Fruit fly (Drosophila melanogaster) whole organism, embryonic: ENCODE data around the gene Mtl.

Source experiments
- CG11456 ChIP-seq: fragments of 200-800 bp; sonication (Bioruptor generic); IDR thresholded peaks from 3 replicates; pipeline ENCODE4 v1.3.6; 2022; ENCODE audit warnings: missing biosample characterization, missing genetic modification characterization
- CG11695 ChIP-seq: fragments of 200-800 bp; sonication (Bioruptor generic); IDR thresholded peaks from 3 replicates; pipeline ENCODE4 v1.3.6; 2022; ENCODE audit warnings: missing biosample characterization, missing genetic modification characterization
- CG12942 ChIP-seq: fragments of 200-800 bp; sonication (Bioruptor generic); optimal IDR thresholded peaks from 3 replicates; lab custom pipeline; 2016; ENCODE audit warnings: missing biosample characterization, missing genetic modification characterization
- CG14441 ChIP-seq: fragments of 200-800 bp; sonication (Bioruptor generic); IDR thresholded peaks from 2 replicates; pipeline ENCODE4 v1.3.6; 2022; ENCODE audit warnings: missing biosample characterization, missing genetic modification characterization
- CG14667 ChIP-seq: fragments of 200-800 bp; sonication (Bioruptor generic); IDR thresholded peaks from 2 replicates; pipeline ENCODE4 v1.3.6; 2022; ENCODE audit warnings: missing biosample characterization, missing genetic modification characterization
- CG15011 ChIP-seq: fragments of 200-800 bp; sonication (Bioruptor generic); optimal IDR thresholded peaks from 3 replicates; lab custom pipeline; 2018; ENCODE audit warnings: missing biosample characterization, mild to moderate bottlenecking, missing genetic modification characterization
- CG16779 ChIP-seq: fragments of 200-800 bp; sonication (Bioruptor generic); IDR thresholded peaks from 2 replicates; pipeline ENCODE4 v1.3.6; 2022; ENCODE audit warnings: missing biosample characterization, missing genetic modification characterization
- CG17186 ChIP-seq: fragments of 200-800 bp; sonication (Bioruptor generic); optimal IDR thresholded peaks from 3 replicates; lab custom pipeline; 2017; ENCODE audit warnings: missing biosample characterization, missing genetic modification reagents, missing genetic modification characterization
- CG17612 ChIP-seq: fragments of 200-800 bp; sonication (Bioruptor generic); IDR thresholded peaks from 2 replicates; pipeline ENCODE4 v1.3.6; 2022; ENCODE audit warnings: missing biosample characterization, missing genetic modification characterization
- CG2712 ChIP-seq: fragments of 200-800 bp; optimal IDR thresholded peaks from 3 replicates; lab custom pipeline; 2019; ENCODE audit warnings: missing biosample characterization, mild to moderate bottlenecking, missing genetic modification characterization, moderate library complexity
- CG30431 ChIP-seq: fragments of 200-800 bp; sonication (Bioruptor generic); optimal IDR thresholded peaks from 2 replicates; lab custom pipeline; 2017; ENCODE audit warnings: missing biosample characterization, missing genetic modification characterization
- CG3281 ChIP-seq: fragments of 200-800 bp; sonication (Bioruptor generic); optimal IDR thresholded peaks from 3 replicates; lab custom pipeline; 2017; ENCODE audit warnings: missing biosample characterization, mild to moderate bottlenecking, missing genetic modification characterization
- CG34422 ChIP-seq: fragments of 200-800 bp; sonication (Bioruptor generic); IDR thresholded peaks from 3 replicates; pipeline ENCODE4 v1.3.6; 2022; ENCODE audit warnings: missing biosample characterization, missing genetic modification characterization
- CG3995 ChIP-seq: fragments of 200-800 bp; sonication (Bioruptor generic); optimal IDR thresholded peaks from 3 replicates; lab custom pipeline; 2016; ENCODE audit warnings: missing biosample characterization, missing genetic modification characterization
- CG4282 ChIP-seq: fragments of 200-800 bp; sonication (Bioruptor generic); optimal IDR thresholded peaks from 2 replicates; lab custom pipeline; 2016; ENCODE audit warnings: missing biosample characterization, missing genetic modification characterization
- CG4404 ChIP-seq: fragments of 200-800 bp; sonication (Bioruptor generic); IDR thresholded peaks from 2 replicates; pipeline ENCODE4 v1.3.6; 2022; ENCODE audit warnings: missing biosample characterization, missing genetic modification characterization
- CG6765 ChIP-seq: fragments of 200-800 bp; sonication (Bioruptor generic); optimal IDR thresholded peaks from 3 replicates; lab custom pipeline; 2017; ENCODE audit warnings: missing biosample characterization, mild to moderate bottlenecking, missing genetic modification characterization
- CG7786 ChIP-seq: fragments of 200-800 bp; sonication (Bioruptor generic); optimal IDR thresholded peaks from 2 replicates; lab custom pipeline; 2016; ENCODE audit warnings: missing biosample characterization, missing genetic modification characterization
- CG9876 ChIP-seq: fragments of 200-800 bp; sonication (Bioruptor generic); optimal IDR thresholded peaks from 2 replicates; lab custom pipeline; 2016; ENCODE audit warnings: missing biosample characterization, missing genetic modification characterization
- CTCF ChIP-seq: fragments of 200-800 bp; sonication (Bioruptor generic); optimal IDR thresholded peaks from 2 replicates; lab custom pipeline; 2017; ENCODE audit warnings: missing biosample characterization, mild to moderate bottlenecking, missing genetic modification characterization, moderate library complexity
- Doc3 ChIP-seq: fragments of 200-800 bp; sonication (Bioruptor generic); IDR thresholded peaks from 3 replicates; pipeline ENCODE4 v1.3.6; 2022; ENCODE audit warnings: missing biosample characterization, missing genetic modification characterization; ENCODE audit not compliant: partially characterized antibody
- Elba2 ChIP-seq: fragments of 200-800 bp; sonication (Bioruptor generic); optimal IDR thresholded peaks from 3 replicates; lab custom pipeline; 2016; ENCODE audit warnings: missing biosample characterization, missing genetic modification characterization
- Fer1 ChIP-seq: fragments of 200-800 bp; sonication (Bioruptor generic); optimal IDR thresholded peaks from 2 replicates; lab custom pipeline; 2017; ENCODE audit warnings: missing biosample characterization, mild to moderate bottlenecking, missing genetic modification characterization
- HHEX ChIP-seq: fragments of 200-800 bp; sonication (Bioruptor generic); optimal IDR thresholded peaks from 3 replicates; lab custom pipeline; 2017; ENCODE audit warnings: missing biosample characterization, mild to moderate bottlenecking, missing genetic modification characterization, missing genetic modification reagents
- HmgD ChIP-seq: fragments of 200-800 bp; sonication (Bioruptor generic); optimal IDR thresholded peaks from 3 replicates; lab custom pipeline; 2016; ENCODE audit warnings: missing biosample characterization, missing genetic modification characterization
- Hmx ChIP-seq: fragments of 200-800 bp; sonication (Bioruptor generic); optimal IDR thresholded peaks from 2 replicates; lab custom pipeline; 2016; ENCODE audit warnings: missing biosample characterization, missing genetic modification characterization
- Hr39 ChIP-seq: fragments of >200 bp; optimal IDR thresholded peaks from 2 replicates; lab custom pipeline; 2017
- Lpt ChIP-seq: fragments of >200 bp; optimal IDR thresholded peaks from 2 replicates; lab custom pipeline; 2018; ENCODE audit warnings: missing biosample characterization, missing genetic modification characterization
- Nf-YA ChIP-seq: fragments of 200-800 bp; sonication (Bioruptor generic); IDR thresholded peaks from 2 replicates; pipeline ENCODE4 v1.3.6; 2022; ENCODE audit warnings: missing biosample characterization, missing genetic modification characterization
- Nf-YC ChIP-seq: fragments of 200-800 bp; optimal IDR thresholded peaks from 3 replicates; lab custom pipeline; 2019; ENCODE audit warnings: missing biosample characterization, mild to moderate bottlenecking, missing genetic modification characterization, moderate library complexity
- Opbp ChIP-seq: fragments of 200-800 bp; sonication (Bioruptor generic); IDR thresholded peaks from 3 replicates; pipeline ENCODE4 v1.3.6; 2022; ENCODE audit warnings: missing biosample characterization, missing genetic modification characterization; ENCODE audit not compliant: partially characterized antibody
- Ravus ChIP-seq: fragments of 200-800 bp; sonication (Bioruptor generic); IDR thresholded peaks from 2 replicates; pipeline ENCODE4 v1.3.6; 2022; ENCODE audit warnings: missing biosample characterization, missing genetic modification characterization
- Sin3A ChIP-seq: fragments of >200 bp; optimal IDR thresholded peaks from 2 replicates; lab custom pipeline; 2018
- Usf ChIP-seq: fragments of 200-800 bp; sonication (Bioruptor generic); optimal IDR thresholded peaks from 2 replicates; lab custom pipeline; 2017; ENCODE audit warnings: missing genotype, missing biosample characterization, missing genetic modification characterization
- Xrp1 ChIP-seq: fragments of 200-800 bp; sonication (Bioruptor generic); IDR thresholded peaks from 2 replicates; pipeline ENCODE4 v1.3.6; 2022; ENCODE audit warnings: missing biosample characterization, missing genetic modification characterization
- YL-1 ChIP-seq: fragments of 200-800 bp; sonication (Bioruptor generic); optimal IDR thresholded peaks from 3 replicates; lab custom pipeline; 2017; ENCODE audit warnings: missing biosample characterization, mild to moderate bottlenecking, missing genetic modification characterization
- abd-A ChIP-seq: fragments of 200-800 bp; sonication (Bioruptor generic); optimal IDR thresholded peaks from 3 replicates; lab custom pipeline; 2019; ENCODE audit warnings: missing biosample characterization, mild to moderate bottlenecking, missing genetic modification characterization, moderate library complexity
- ac ChIP-seq: fragments of 200-800 bp; sonication (Bioruptor generic); optimal IDR thresholded peaks from 3 replicates; lab custom pipeline; 2017; ENCODE audit warnings: missing biosample characterization, mild to moderate bottlenecking, missing genetic modification characterization
- ase ChIP-seq: fragments of 200-800 bp; sonication (Bioruptor generic); IDR thresholded peaks from 3 replicates; pipeline ENCODE4 v1.3.6; 2022; ENCODE audit warnings: missing biosample characterization, missing genetic modification characterization
- az2 ChIP-seq: fragments of 200-800 bp; sonication (Bioruptor generic); optimal IDR thresholded peaks from 3 replicates; lab custom pipeline; 2016; ENCODE audit warnings: missing biosample characterization, missing genetic modification characterization
- bsh ChIP-seq, 2 experiments: fragments of 200-800 bp; sonication (Bioruptor generic); optimal IDR thresholded peaks; 2 replicates each; lab custom pipeline; 2017 to 2018; ENCODE audit warnings: mild to moderate bottlenecking in 2 of 2, missing biosample characterization in 2 of 2, missing genetic modification characterization in 2 of 2, moderate library complexity in 1 of 2
- ci ChIP-seq: fragments of 200-800 bp; sonication (Bioruptor generic); IDR thresholded peaks from 3 replicates; pipeline ENCODE4 v1.3.6; 2022; ENCODE audit warnings: missing biosample characterization, missing genetic modification characterization
- danr ChIP-seq: fragments of 200-800 bp; sonication (Bioruptor generic); IDR thresholded peaks from 2 replicates; pipeline ENCODE4 v1.3.6; 2022; ENCODE audit warnings: missing biosample characterization, missing genetic modification characterization
- dysf ChIP-seq: fragments of 200-800 bp; sonication (Bioruptor generic); IDR thresholded peaks from 3 replicates; pipeline ENCODE4 v1.3.6; 2022; ENCODE audit warnings: missing biosample characterization, missing genetic modification characterization
- gcm2 ChIP-seq: fragments of 200-800 bp; sonication (Bioruptor generic); optimal IDR thresholded peaks from 2 replicates; lab custom pipeline; 2016; ENCODE audit warnings: missing biosample characterization, missing genetic modification characterization
- gt ChIP-seq: fragments of 200-800 bp; sonication (Bioruptor generic); IDR thresholded peaks from 2 replicates; pipeline ENCODE4 v1.3.6; 2022; ENCODE audit warnings: missing biosample characterization, missing genetic modification characterization
- hth ChIP-seq: fragments of >200 bp; optimal IDR thresholded peaks from 2 replicates; lab custom pipeline; 2017; ENCODE audit warnings: inconsistent platforms
- mld ChIP-seq: fragments of 200-800 bp; sonication (Bioruptor generic); IDR thresholded peaks from 3 replicates; pipeline ENCODE4 v1.3.6; 2022; ENCODE audit warnings: missing biosample characterization, missing genetic modification characterization; ENCODE audit not compliant: partially characterized antibody
- sd ChIP-seq: fragments of 200-800 bp; sonication (Bioruptor generic); optimal IDR thresholded peaks from 3 replicates; lab custom pipeline; 2018; ENCODE audit warnings: missing biosample characterization, mild to moderate bottlenecking, missing genetic modification characterization, moderate library complexity
- shn ChIP-seq: fragments of 200-800 bp; sonication (Bioruptor generic); optimal IDR thresholded peaks from 3 replicates; lab custom pipeline; 2016; ENCODE audit warnings: missing biosample characterization, missing genetic modification characterization
- slp2 ChIP-seq: fragments of 200-800 bp; sonication (Bioruptor generic); optimal IDR thresholded peaks from 2 replicates; lab custom pipeline; 2016; ENCODE audit warnings: missing biosample characterization, missing genetic modification characterization
- z ChIP-seq: fragments of 200-800 bp; sonication (Bioruptor generic); IDR thresholded peaks from 3 replicates; pipeline ENCODE4 v1.3.6; 2022; ENCODE audit warnings: missing biosample characterization, missing genetic modification characterization
- zfh1 ChIP-seq: fragments of 200-800 bp; sonication (Bioruptor generic); IDR thresholded peaks from 3 replicates; pipeline ENCODE4 v1.3.6; 2022; ENCODE audit warnings: missing biosample characterization, missing genetic modification characterization

Mtl gene

dm6 chr3R:27636010-27636584, at the start of gene Mtl, which contains the start of gene CG5611:
Gene Mtl, plus strand, starts transcription at chr3R:27636412.
Gene CG5611, minus strand, starts transcription at chr3R:27636060.
- TF ChIP-seq shn (GFP tag; lab: Kevin White, UChicago) (peak; percentile 93), bsh (GFP tag; optimal IDR thresholded peaks at IDR 0.05; lab: Kevin White, UChicago) (peak; percentile 93 to 100), az2 (GFP tag; lab: Kevin White, UChicago) (peak; percentile 100), CG11695 (GFP tag; lab: Robert Waterston, UW) (peak; percentile 100), Lpt (GFP tag; lab: Kevin White, UChicago) (no peak), Nf-YA (GFP tag; lab: Robert Waterston, UW) (peak; percentile 99), ac (GFP tag; lab: Kevin White, UChicago) (peak; percentile 98), hth (no peak), CG11456 (GFP tag; lab: Robert Waterston, UW) (peak; percentile 100), Hr39 (lab: Kevin White, UChicago) (no peak), CG9876 (GFP tag; lab: Kevin White, UChicago) (peak; percentile 96), CG4404 (GFP tag; lab: Robert Waterston, UW) (peak; percentile 100), CG16779 (GFP tag; lab: Robert Waterston, UW) (peak; percentile 100), ase (GFP tag; lab: Robert Waterston, UW) (peak; percentile 100), Hmx (peak; percentile 97), z (peak; percentile 87), Ravus (peak; percentile 99), CG14667 (peak; percentile 100), CG3281 (peak; percentile 99), CG6765 (GFP tag; lab: Kevin White, UChicago) (peak; percentile 99), CG34422 (GFP tag; lab: Robert Waterston, UW) (peak; percentile 100), Elba2 (GFP tag; lab: Kevin White, UChicago) (peak; percentile 98), Doc3 (GFP tag; lab: Robert Waterston, UW) (0 out of 3 replicates have a peak, but pooled peaks have one; percentile 35), CG15011 (peak; percentile 99), ci (GFP tag; lab: Robert Waterston, UW) (peak; percentile 100), CG30431 (GFP tag; lab: Kevin White, UChicago) (peak; percentile 99), zfh1 (GFP tag; lab: Robert Waterston, UW) (peak; percentile 100), Usf (GFP tag; lab: Kevin White, UChicago) (peak; percentile 100), CG12942 (GFP tag; lab: Kevin White, UChicago) (peak; percentile 100), CG2712 (tag; lab: Kevin White, UChicago) (peak; percentile 100), Opbp (0 out of 3 replicates have a peak, but pooled peaks have one; percentile 31), CG17186 (GFP tag; lab: Kevin White, UChicago) (peak; percentile 95), HHEX (GFP tag; lab: Kevin White, UChicago) (peak; percentile 100), mld (no peak), danr (GFP tag; lab: Robert Waterston, UW) (peak; percentile 100), CTCF (peak; percentile 78), Xrp1 (GFP tag; lab: Robert Waterston, UW) (peak; percentile 100), CG3995 (GFP tag; lab: Kevin White, UChicago) (peak; percentile 88), Fer1 (GFP tag; lab: Kevin White, UChicago) (peak; percentile 99), HmgD (peak; percentile 89), gcm2 (GFP tag; lab: Kevin White, UChicago) (peak; percentile 98), gt (GFP tag; lab: Robert Waterston, UW) (peak; percentile 99), sd (tag; lab: Kevin White, UChicago) (peak; percentile 97), YL-1 (peak; percentile 99), CG14441 (GFP tag; lab: Robert Waterston, UW) (peak; percentile 100), CG4282 (GFP tag; lab: Kevin White, UChicago) (peak; percentile 95), CG17612 (GFP tag; lab: Robert Waterston, UW) (peak; percentile 100), dysf (peak; percentile 100), Nf-YC (tag; lab: Kevin White, UChicago) (peak; percentile 94), slp2 (peak; percentile 95), CG7786 (GFP tag; lab: Kevin White, UChicago) (peak; percentile 97), abd-A (tag; lab: Kevin White, UChicago) (peak; percentile 97), Sin3A (lab: Kevin White, UChicago) (peak; percentile 73)
